Worm (Caenorhabditis elegans) whole organism, young adult: ENCODE measurements around the gene pals-37.
A peak's percentile ranks its signal among the peaks of the same experiment; 100 is the strongest.

Source experiments
- B0336.3 ChIP-seq: fragments of 200-800 bp; sonication (Bioruptor generic); IDR thresholded peaks from 2 replicates; pipeline ENCODE4 v1.3.6; 2022; ENCODE audit warnings: missing genetic modification characterization, missing compliant biosample characterization
- F39B2.1 ChIP-seq: fragments of 200-800 bp; sonication (Bioruptor generic); IDR thresholded peaks from 2 replicates; pipeline ENCODE4 v1.3.6; 2022; ENCODE audit warnings: missing genetic modification reagents, missing genetic modification characterization, missing compliant biosample characterization
- K11D2.4 ChIP-seq: fragments of 200-800 bp; sonication (Bioruptor generic); IDR thresholded peaks from 2 replicates; pipeline ENCODE4 v1.3.6; 2022; ENCODE audit warnings: missing genetic modification reagents, missing genetic modification characterization, missing compliant biosample characterization
- T26A5.8 ChIP-seq: sonication (generic microtip); optimal IDR thresholded peaks from 2 replicates; lab custom pipeline; 2016; ENCODE audit warnings: missing genetic modification characterization, missing compliant biosample characterization
- ama-1 ChIP-seq, 3 experiments: fragments of 150-350 bp in 1 of 3; sonication (generic microtip) in 2 of 3; optimal IDR thresholded peaks; 2 replicates each; lab custom pipeline; 2014 to 2018; ENCODE audit warnings: missing biosample characterization in 2 of 3, missing genetic modification characterization in 2 of 3, missing genetic modification reagents in 2 of 3
- athp-1 ChIP-seq: sonication (generic microtip); optimal IDR thresholded peaks from 2 replicates; lab custom pipeline; 2017; ENCODE audit warnings: mild to moderate bottlenecking, missing genetic modification characterization, missing compliant biosample characterization
- attf-3 ChIP-seq: fragments of 200-800 bp; sonication (Bioruptor generic); conservative IDR thresholded peaks from 2 replicates; pipeline ENCODE4 v1.3.6; 2022; ENCODE audit warnings: missing genetic modification reagents, missing genetic modification characterization, missing compliant biosample characterization
- attf-5 ChIP-seq: fragments of 200-800 bp; sonication (Bioruptor generic); optimal IDR thresholded peaks from 2 replicates; lab custom pipeline; 2018; ENCODE audit warnings: mild to moderate bottlenecking, missing genetic modification characterization, missing compliant biosample characterization
- bed-1 ChIP-seq: fragments of 200-800 bp; sonication (Bioruptor generic); IDR thresholded peaks from 2 replicates; pipeline ENCODE4 v1.3.6; 2022; ENCODE audit warnings: missing genetic modification reagents, missing genetic modification characterization, missing compliant biosample characterization
- cebp-1 ChIP-seq, 2 experiments: fragments of 200-800 bp in 1 of 2; sonication (Bioruptor generic) in 1 of 2; sonication (generic microtip) in 1 of 2; IDR thresholded peaks in 1 of 2; optimal IDR thresholded peaks in 1 of 2; 2 replicates each; pipeline versions ENCODE4 v1.3.6 to Lab custom; 2017 to 2022; ENCODE audit warnings: missing compliant biosample characterization in 2 of 2, missing genetic modification characterization in 2 of 2, mild to moderate bottlenecking in 1 of 2, missing genetic modification reagents in 1 of 2, moderate library complexity in 1 of 2
- dox-1 ChIP-seq: fragments of 200-800 bp; sonication (Bioruptor generic); IDR thresholded peaks from 2 replicates; pipeline ENCODE4 v1.3.6; 2022; ENCODE audit warnings: missing genetic modification reagents, missing genetic modification characterization, missing compliant biosample characterization
- dpl-1 ChIP-seq: fragments of 150-350 bp; optimal IDR thresholded peaks from 2 replicates; lab custom pipeline; 2014; ENCODE audit warnings: missing biosample characterization, missing genetic modification reagents, missing genetic modification characterization
- egl-18 ChIP-seq: fragments of 200-800 bp; sonication (Bioruptor generic); IDR thresholded peaks from 2 replicates; pipeline ENCODE4 v1.3.6; 2022; ENCODE audit warnings: missing genetic modification reagents, missing genetic modification characterization, missing compliant biosample characterization
- egl-44 ChIP-seq: fragments of 200-800 bp; sonication (Bioruptor generic); IDR thresholded peaks from 2 replicates; pipeline ENCODE4 v1.3.6; 2022; ENCODE audit warnings: missing genetic modification reagents, missing genetic modification characterization, missing compliant biosample characterization
- gei-17 ChIP-seq: fragments of 200-800 bp; sonication (Bioruptor generic); optimal IDR thresholded peaks from 2 replicates; lab custom pipeline; 2018; ENCODE audit warnings: mild to moderate bottlenecking, missing genetic modification characterization, missing compliant biosample characterization
- hlh-26 ChIP-seq: fragments of 200-800 bp; sonication (Bioruptor generic); conservative IDR thresholded peaks from 2 replicates; pipeline ENCODE4 v1.3.6; 2022; ENCODE audit warnings: missing genetic modification reagents, missing genetic modification characterization, missing compliant biosample characterization
- hmg-1.2 ChIP-seq: fragments of 200-800 bp; sonication (Bioruptor generic); IDR thresholded peaks from 2 replicates; pipeline ENCODE4 v1.3.6; 2022; ENCODE audit warnings: missing genetic modification reagents, missing genetic modification characterization, missing compliant biosample characterization
- lin-26 ChIP-seq: fragments of 200-800 bp; sonication (Bioruptor generic); IDR thresholded peaks from 2 replicates; pipeline ENCODE4 v1.3.6; 2022; ENCODE audit warnings: missing genetic modification reagents, missing genetic modification characterization, missing compliant biosample characterization
- lin-40 ChIP-seq: sonication (generic microtip); optimal IDR thresholded peaks from 2 replicates; lab custom pipeline; 2016; ENCODE audit warnings: missing genetic modification characterization, mild to moderate bottlenecking, missing compliant biosample characterization, missing genotype, missing genetic modification reagents
- lsl-1 ChIP-seq: fragments of 200-800 bp; sonication (Bioruptor generic); optimal IDR thresholded peaks from 2 replicates; lab custom pipeline; 2018; ENCODE audit warnings: mild to moderate bottlenecking, missing genetic modification characterization, moderate library complexity, missing compliant biosample characterization
- lsy-27 ChIP-seq: sonication (generic microtip); optimal IDR thresholded peaks from 2 replicates; lab custom pipeline; 2017; ENCODE audit warnings: missing genetic modification characterization, mild to moderate bottlenecking, missing compliant biosample characterization, antibody characterized with exemption, missing genotype, borderline replicate concordance; ENCODE audit not compliant: insufficient read depth
- madf-3 ChIP-seq: fragments of 200-800 bp; sonication (Bioruptor generic); IDR thresholded peaks from 2 replicates; pipeline ENCODE4 v1.3.6; 2022; ENCODE audit warnings: missing genetic modification reagents, missing genetic modification characterization, missing compliant biosample characterization
- madf-6 ChIP-seq: fragments of 200-800 bp; sonication (Bioruptor generic); IDR thresholded peaks from 2 replicates; pipeline ENCODE4 v1.3.6; 2022; ENCODE audit warnings: missing genetic modification reagents, missing genetic modification characterization, missing compliant biosample characterization
- madf-8 ChIP-seq: fragments of 200-800 bp; sonication (Bioruptor generic); conservative IDR thresholded peaks from 2 replicates; pipeline ENCODE4 v1.3.6; 2022; ENCODE audit warnings: missing genetic modification reagents, missing genetic modification characterization, missing compliant biosample characterization
- nfyb-1 ChIP-seq: fragments of 200-800 bp; sonication (Bioruptor generic); IDR thresholded peaks from 2 replicates; pipeline ENCODE4 v1.3.6; 2022; ENCODE audit warnings: missing genetic modification reagents, missing genetic modification characterization, missing compliant biosample characterization
- rpc-1 ChIP-seq, 2 experiments: fragments of 150-350 bp in 1 of 2; sonication (generic microtip) in 1 of 2; optimal IDR thresholded peaks; 2 replicates each; lab custom pipeline; 2014 to 2018; ENCODE audit warnings: missing biosample characterization in 1 of 2, missing genetic modification characterization in 1 of 2, missing genetic modification reagents in 1 of 2, missing genotype in 1 of 2
- sdz-38 ChIP-seq: sonication (generic microtip); optimal IDR thresholded peaks from 2 replicates; lab custom pipeline; 2016; ENCODE audit warnings: missing genotype, missing genetic modification characterization, missing compliant biosample characterization
- snpc-3.4 ChIP-seq: sonication (generic microtip); optimal IDR thresholded peaks from 2 replicates; lab custom pipeline; 2017; ENCODE audit warnings: missing genetic modification characterization, mild to moderate bottlenecking, missing compliant biosample characterization, antibody characterized with exemption, moderate library complexity, missing genotype, missing genetic modification reagents
- snpc-4 ChIP-seq, 5 experiments: fragments of 150-350 bp in 1 of 5; sonication (generic microtip) in 4 of 5; optimal IDR thresholded peaks; 2 replicates each; lab custom pipeline; 2014 to 2018; ENCODE audit warnings: missing genetic modification characterization in 5 of 5, missing biosample characterization in 3 of 5, antibody characterized with exemption in 2 of 5, mild to moderate bottlenecking in 2 of 5, missing compliant biosample characterization in 2 of 5, missing genotype in 2 of 5, moderate library complexity in 2 of 5, missing genetic modification reagents in 1 of 5
- somi-1 ChIP-seq: fragments of 200-800 bp; sonication (Bioruptor generic); optimal IDR thresholded peaks from 2 replicates; lab custom pipeline; 2018; ENCODE audit warnings: mild to moderate bottlenecking, missing genetic modification characterization, missing compliant biosample characterization
- sptf-2 ChIP-seq: fragments of 200-800 bp; sonication (Bioruptor generic); optimal IDR thresholded peaks from 2 replicates; lab custom pipeline; 2018; ENCODE audit warnings: mild to moderate bottlenecking, missing genetic modification characterization, missing compliant biosample characterization
- tbx-9 ChIP-seq: sonication (generic microtip); optimal IDR thresholded peaks from 2 replicates; lab custom pipeline; 2016; ENCODE audit warnings: borderline replicate concordance, missing genetic modification characterization, inconsistent platforms, missing compliant biosample characterization
- ztf-22 ChIP-seq: fragments of 200-800 bp; sonication (Bioruptor generic); optimal IDR thresholded peaks from 2 replicates; lab custom pipeline; 2018; ENCODE audit warnings: mild to moderate bottlenecking, missing genetic modification characterization, moderate library complexity, missing compliant biosample characterization
- ztf-26 ChIP-seq: sonication (generic microtip); optimal IDR thresholded peaks from 2 replicates; lab custom pipeline; 2017; ENCODE audit warnings: missing genetic modification characterization, missing compliant biosample characterization

Gene pals-37

DNA sequence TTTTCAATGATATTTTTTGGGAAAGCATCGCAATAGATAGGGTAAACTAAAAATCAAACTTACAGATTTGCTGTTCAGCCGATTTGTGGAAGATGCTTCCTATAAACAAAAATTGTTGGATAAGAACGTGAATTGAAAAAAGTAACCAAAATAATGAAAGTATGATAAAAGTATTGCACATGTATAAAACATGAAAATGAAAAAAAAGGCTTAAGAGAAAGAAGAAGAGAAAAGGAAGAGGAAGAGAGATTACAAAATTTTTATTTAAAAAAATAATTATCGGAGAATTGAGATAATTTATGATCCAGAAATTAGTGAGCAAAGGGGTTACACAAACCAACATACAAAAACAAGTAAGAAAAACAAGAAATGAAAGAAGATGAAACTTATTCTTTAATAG lies at the start of gene pals-37:
Gene pals-37, minus strand, starts transcription at position 101 of the 400 bp plus-strand sequence.
- TF ChIP-seq attf-3 (GFP tag; lab: Robert Waterston, UW) (no peak), lin-40 (tag; lab: Kevin White, UChicago) (no peak)
- TF ChIP-seq, all 124 proteins: peak for 0

DNA sequence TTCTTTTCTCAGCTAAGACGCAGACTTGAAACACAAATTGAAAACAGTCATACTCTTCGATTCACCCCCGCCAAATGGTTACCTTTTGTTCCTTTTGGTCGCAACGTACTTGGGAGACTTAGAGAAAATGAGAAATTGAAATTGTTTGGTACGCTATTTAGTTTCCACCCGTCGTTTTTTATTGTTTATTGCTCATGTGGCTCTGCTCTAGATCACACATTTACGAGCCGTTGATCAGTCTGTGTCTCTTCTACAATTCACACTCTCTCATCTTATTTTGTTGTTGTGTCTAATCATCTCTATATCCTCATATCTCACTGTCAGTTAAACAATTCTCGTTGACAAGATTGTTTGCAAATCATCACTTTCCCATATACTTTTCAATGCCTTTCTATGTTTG lies 46.7 kb upstream of the pals-37 start:
- TF ChIP-seq madf-6 (GFP tag; lab: Robert Waterston, UW) (peak; percentile 19; the same call in 1 of the 2 replicates), hmg-1.2 (GFP tag; lab: Robert Waterston, UW) (peak; percentile 46; the same call in 1 of the 2 replicates), lin-26 (no peak)

DNA sequence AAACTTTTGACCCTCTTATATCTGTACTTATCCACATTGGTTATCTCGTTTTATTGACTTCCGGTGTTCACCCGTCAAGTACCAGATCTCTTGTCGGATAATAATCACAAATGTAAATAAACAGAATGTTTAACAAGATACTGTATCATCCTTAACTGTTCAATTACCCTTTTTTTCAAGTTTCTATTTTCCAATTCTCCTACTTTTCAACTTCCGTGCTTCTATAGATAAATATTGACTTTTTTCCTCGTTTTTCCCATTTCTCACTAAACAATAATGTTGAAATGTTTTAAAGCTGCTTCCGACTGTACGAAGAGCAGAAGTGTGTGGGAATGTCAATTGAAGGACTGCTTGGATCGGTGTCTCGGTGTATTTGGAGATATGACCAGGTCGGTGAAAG lies 45.6 kb upstream of the pals-37 start, which contains the start of gene inx-11:
Gene inx-11, plus strand, starts transcription at position 301 of the 400 bp plus-strand sequence.
- TF ChIP-seq attf-5 (GFP tag; lab: Kevin White, UChicago) (no peak), snpc-3.4 (tag; lab: Kevin White, UChicago) (no peak), egl-18 (GFP tag; lab: Robert Waterston, UW) (no peak), somi-1 (no peak), egl-44 (GFP tag; lab: Robert Waterston, UW) (no peak), athp-1 (tag; lab: Kevin White, UChicago) (no peak), snpc-4 (GFP tag; optimal IDR thresholded peaks at IDR 0.05; lab: Kevin White, UChicago) (no peak), snpc-4 (tag; optimal IDR thresholded peaks at IDR 0.05; lab: Kevin White, UChicago) (no peak), ama-1 (optimal IDR thresholded peaks at IDR 0.05; lab: Kevin White, UChicago) (no peak), ama-1 (GFP tag; optimal IDR thresholded peaks at IDR 0.05; lab: Kevin White, UChicago) (no peak), hlh-26 (GFP tag; lab: Robert Waterston, UW) (no peak), lin-40 (tag; lab: Kevin White, UChicago) (no peak), bed-1 (GFP tag; lab: Robert Waterston, UW) (no peak), ztf-26 (no peak), madf-8 (GFP tag; lab: Robert Waterston, UW) (no peak), rpc-1 (optimal IDR thresholded peaks at IDR 0.05; lab: Kevin White, UChicago) (no peak), rpc-1 (tag; optimal IDR thresholded peaks at IDR 0.05; lab: Kevin White, UChicago) (no peak)

DNA sequence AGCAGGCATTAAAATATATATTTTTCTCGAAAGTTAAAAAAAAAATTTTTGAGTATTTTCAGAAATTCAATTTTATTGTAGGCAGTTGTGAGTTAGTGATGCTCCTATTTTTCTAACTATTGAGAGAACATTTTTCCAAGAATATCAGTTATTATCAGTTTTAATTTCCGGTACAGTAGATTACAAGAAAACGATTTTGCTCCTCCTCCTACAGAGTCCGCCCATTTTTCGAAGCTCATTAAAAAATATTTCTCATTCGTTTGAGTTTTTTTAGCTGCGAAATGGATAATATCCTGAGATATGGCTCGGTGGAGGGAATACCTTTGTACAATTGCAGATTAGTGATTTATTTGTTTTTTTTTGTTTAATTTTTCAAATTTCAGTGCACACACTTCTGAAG lies 43.3 kb upstream of the pals-37 start, which contains the start of gene srt-39:
Gene srt-39, plus strand, starts transcription at position 301 of the 400 bp plus-strand sequence.
- TF ChIP-seq cebp-1 (GFP tag; IDR thresholded peaks at IDR 0.05; lab: Robert Waterston, UW) (no peak), cebp-1 (tag; optimal IDR thresholded peaks at IDR 0.05; lab: Kevin White, UChicago) (peak; percentile 6), nfyb-1 (GFP tag; lab: Robert Waterston, UW) (no peak), attf-3 (GFP tag; lab: Robert Waterston, UW) (no peak), tbx-9 (no peak)

DNA sequence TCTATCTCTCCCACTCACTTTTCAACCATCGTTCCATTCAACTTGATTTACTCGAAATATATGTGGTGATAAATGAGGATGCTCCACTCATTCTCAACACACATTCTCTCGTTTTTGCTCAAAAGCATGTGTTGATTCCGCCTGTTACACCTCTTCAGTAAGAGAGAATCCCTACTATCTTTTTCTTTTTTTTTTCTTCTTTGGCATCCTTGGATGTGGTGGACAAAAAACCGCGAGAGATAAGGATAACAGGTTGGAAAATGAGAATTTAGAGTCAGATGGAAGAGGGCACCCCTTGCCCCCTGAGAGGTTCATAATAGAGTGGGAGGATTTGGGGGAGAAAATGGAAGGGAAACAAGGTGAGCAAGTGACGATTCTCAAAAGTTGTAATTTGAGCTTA lies 37.7 kb upstream of the pals-37 start:
- TF ChIP-seq hmg-1.2 (GFP tag; lab: Robert Waterston, UW) (0 out of 2 replicates have a peak, but pooled peaks have one; percentile 10), K11D2.4 (GFP tag; lab: Robert Waterston, UW) (no peak)
- TF ChIP-seq, all 124 proteins: peak for 1

DNA sequence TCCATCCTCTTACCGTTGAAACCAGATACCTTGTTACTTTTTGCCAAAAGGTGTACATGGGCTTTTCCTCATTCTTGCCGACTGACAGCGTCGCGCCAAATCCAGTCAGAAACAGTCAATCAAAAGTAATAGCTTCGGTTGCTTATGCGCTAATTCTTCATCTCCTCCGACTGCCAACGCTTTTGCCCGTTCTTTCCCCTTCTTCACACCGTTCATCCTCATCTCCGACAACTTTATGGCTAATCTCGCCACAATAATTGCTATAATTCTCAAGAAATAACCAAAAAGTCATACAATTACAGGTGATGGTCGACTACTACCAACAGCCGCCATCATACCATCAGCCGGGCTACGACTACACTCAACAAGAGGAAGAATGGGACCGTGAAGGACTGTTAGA lies 36.8 kb upstream of the pals-37 start, which contains the start of gene atn-1:
Gene atn-1, plus strand, starts transcription at position 301 of the 400 bp plus-strand sequence.
- TF ChIP-seq sptf-2: no peak
- no peak for TF ChIP-seq sdz-38
- TF ChIP-seq lin-26: no peak
- TF ChIP-seq madf-3 (GFP tag; lab: Robert Waterston, UW): no peak
- TF ChIP-seq F39B2.1 (GFP tag; lab: Robert Waterston, UW): no peak
- no peak for TF ChIP-seq ztf-22
- no peak for TF ChIP-seq gei-17
- TF ChIP-seq dox-1 (GFP tag; lab: Robert Waterston, UW): no peak
- no peak for TF ChIP-seq lsl-1 (GFP tag; lab: Kevin White, UChicago)
- TF ChIP-seq B0336.3 (GFP tag; lab: Robert Waterston, UW): no peak
- TF ChIP-seq K11D2.4 (GFP tag; lab: Robert Waterston, UW): no peak
- TF ChIP-seq dpl-1 (GFP tag; lab: Kevin White, UChicago): no peak
- TF ChIP-seq lsy-27 (tag; lab: Kevin White, UChicago): no peak
- TF ChIP-seq T26A5.8 (tag; lab: Kevin White, UChicago): no peak
